Fruit fly (Drosophila melanogaster) whole organism, embryonic: ENCODE measurements around the gene CG18081.

Experiments used
- Asciz ChIP-seq: fragments of 200-800 bp; sonication (Bioruptor generic); optimal IDR thresholded peaks from 2 replicates; lab custom pipeline; 2017; ENCODE audit warnings: missing biosample characterization, mild to moderate bottlenecking, missing genetic modification characterization, missing genetic modification reagents
- B-H1 ChIP-seq: fragments of 200-800 bp; sonication (Bioruptor generic); IDR thresholded peaks from 3 replicates; pipeline ENCODE4 v1.3.6; 2022; ENCODE audit warnings: missing biosample characterization, missing genetic modification characterization
- CG12155 ChIP-seq: fragments of 200-800 bp; sonication (Bioruptor generic); optimal IDR thresholded peaks from 3 replicates; lab custom pipeline; 2016; ENCODE audit warnings: missing biosample characterization, missing genetic modification characterization
- CG15479 ChIP-seq: fragments of 200-800 bp; sonication (Bioruptor generic); optimal IDR thresholded peaks from 3 replicates; lab custom pipeline; 2019; ENCODE audit warnings: missing biosample characterization, mild to moderate bottlenecking, missing genetic modification characterization, moderate library complexity
- CG17328 ChIP-seq: fragments of 200-800 bp; sonication (Bioruptor generic); IDR thresholded peaks from 2 replicates; pipeline ENCODE4 v1.3.6; 2022; ENCODE audit warnings: missing biosample characterization, missing genetic modification characterization
- CG17612 ChIP-seq: fragments of 200-800 bp; sonication (Bioruptor generic); IDR thresholded peaks from 2 replicates; pipeline ENCODE4 v1.3.6; 2022; ENCODE audit warnings: missing biosample characterization, missing genetic modification characterization
- CG18011 ChIP-seq: fragments of 200-800 bp; sonication (Bioruptor generic); optimal IDR thresholded peaks from 2 replicates; lab custom pipeline; 2017; ENCODE audit warnings: missing biosample characterization, missing genetic modification characterization, mild to moderate bottlenecking, moderate library complexity, missing genotype
- CG2889 ChIP-seq: fragments of 200-800 bp; sonication (Bioruptor generic); IDR thresholded peaks from 3 replicates; pipeline ENCODE4 v1.3.6; 2022; ENCODE audit warnings: missing biosample characterization, missing genetic modification characterization
- CG42726 ChIP-seq: fragments of 200-800 bp; sonication (Bioruptor generic); IDR thresholded peaks from 2 replicates; pipeline ENCODE4 v1.3.6; 2022; ENCODE audit warnings: missing biosample characterization, missing genetic modification characterization; ENCODE audit not compliant: partially characterized antibody
- CG8290 ChIP-seq, 3 experiments: fragments of 200-800 bp; sonication (Bioruptor generic); optimal IDR thresholded peaks; 2 replicates each; lab custom pipeline; 2016 to 2019; ENCODE audit warnings: missing biosample characterization in 3 of 3, missing genetic modification characterization in 3 of 3, mild to moderate bottlenecking in 2 of 3, moderate library complexity in 1 of 3
- CG9727 ChIP-seq: fragments of 200-800 bp; sonication (Bioruptor generic); optimal IDR thresholded peaks from 3 replicates; lab custom pipeline; 2017; ENCODE audit warnings: missing biosample characterization, mild to moderate bottlenecking, missing genetic modification characterization
- CG9817 ChIP-seq: fragments of 200-800 bp; sonication (Bioruptor generic); optimal IDR thresholded peaks from 2 replicates; lab custom pipeline; 2018; ENCODE audit warnings: missing biosample characterization, mild to moderate bottlenecking, missing genetic modification characterization, moderate library complexity
- D ChIP-seq, 2 experiments: fragments of 200-800 bp in 1 of 2; fragments of >200 bp in 1 of 2; sonication (Bioruptor generic) in 1 of 2; optimal IDR thresholded peaks; 2 replicates in 1 of 2; 3 replicates in 1 of 2; lab custom pipeline; 2017; ENCODE audit warnings: mild to moderate bottlenecking in 1 of 2, missing biosample characterization in 1 of 2, missing genetic modification characterization in 1 of 2, missing genetic modification reagents in 1 of 2
- D19A ChIP-seq: fragments of 200-800 bp; optimal IDR thresholded peaks from 3 replicates; lab custom pipeline; 2019; ENCODE audit warnings: missing biosample characterization, mild to moderate bottlenecking, missing genetic modification characterization, moderate library complexity
- Dip2 ChIP-seq: fragments of 200-800 bp; sonication (Bioruptor generic); IDR thresholded peaks from 2 replicates; pipeline ENCODE4 v1.3.6; 2022; ENCODE audit warnings: missing biosample characterization, missing genetic modification characterization
- Doc2 ChIP-seq: fragments of 200-800 bp; sonication (Bioruptor generic); IDR thresholded peaks from 2 replicates; pipeline ENCODE4 v1.3.6; 2022; ENCODE audit warnings: missing biosample characterization, missing genetic modification characterization
- Elba2 ChIP-seq: fragments of 200-800 bp; sonication (Bioruptor generic); optimal IDR thresholded peaks from 3 replicates; lab custom pipeline; 2016; ENCODE audit warnings: missing biosample characterization, missing genetic modification characterization
- Gug ChIP-seq: fragments of 200-800 bp; sonication (Bioruptor generic); IDR thresholded peaks from 4 replicates; pipeline ENCODE4 v1.3.6; 2022; ENCODE audit warnings: missing biosample characterization, missing genetic modification characterization
- Kr ChIP-seq: fragments of 200-800 bp; sonication (Bioruptor generic); optimal IDR thresholded peaks from 2 replicates; lab custom pipeline; 2017; ENCODE audit warnings: missing biosample characterization, mild to moderate bottlenecking, missing genetic modification characterization
- Side ChIP-seq: fragments of 200-800 bp; sonication (Bioruptor generic); optimal IDR thresholded peaks from 2 replicates; lab custom pipeline; 2016; ENCODE audit warnings: missing biosample characterization, missing genetic modification characterization
- Xrp1 ChIP-seq: fragments of 200-800 bp; sonication (Bioruptor generic); IDR thresholded peaks from 2 replicates; pipeline ENCODE4 v1.3.6; 2022; ENCODE audit warnings: missing biosample characterization, missing genetic modification characterization
- ac ChIP-seq: fragments of 200-800 bp; sonication (Bioruptor generic); optimal IDR thresholded peaks from 3 replicates; lab custom pipeline; 2017; ENCODE audit warnings: missing biosample characterization, mild to moderate bottlenecking, missing genetic modification characterization
- bsh ChIP-seq, 2 experiments: fragments of 200-800 bp; sonication (Bioruptor generic); optimal IDR thresholded peaks; 2 replicates each; lab custom pipeline; 2017 to 2018; ENCODE audit warnings: mild to moderate bottlenecking in 2 of 2, missing biosample characterization in 2 of 2, missing genetic modification characterization in 2 of 2, moderate library complexity in 1 of 2
- cad ChIP-seq: fragments of >200 bp; optimal IDR thresholded peaks from 2 replicates; lab custom pipeline; 2017; ENCODE audit warnings: missing biosample characterization, missing genetic modification characterization
- dmrt99B ChIP-seq: fragments of 200-800 bp; sonication (Bioruptor generic); optimal IDR thresholded peaks from 2 replicates; lab custom pipeline; 2018; ENCODE audit warnings: missing biosample characterization, mild to moderate bottlenecking, missing genetic modification characterization, moderate library complexity
- gt ChIP-seq: fragments of 200-800 bp; sonication (Bioruptor generic); IDR thresholded peaks from 2 replicates; pipeline ENCODE4 v1.3.6; 2022; ENCODE audit warnings: missing biosample characterization, missing genetic modification characterization
- hbn ChIP-seq: fragments of 200-800 bp; sonication (Bioruptor generic); IDR thresholded peaks from 2 replicates; pipeline ENCODE4 v1.3.6; 2022; ENCODE audit warnings: missing biosample characterization, missing genetic modification characterization; ENCODE audit not compliant: partially characterized antibody
- insv ChIP-seq, 2 experiments: fragments of 200-800 bp; sonication (Bioruptor generic); optimal IDR thresholded peaks; 3 replicates each; lab custom pipeline; 2016 to 2018; ENCODE audit warnings: missing biosample characterization in 2 of 2, missing genetic modification characterization in 2 of 2
- kay ChIP-seq: fragments of 200-800 bp; sonication (Bioruptor generic); optimal IDR thresholded peaks from 2 replicates; lab custom pipeline; 2016; ENCODE audit warnings: missing biosample characterization, missing genetic modification characterization
- knrl ChIP-seq: fragments of 200-800 bp; sonication (Bioruptor generic); IDR thresholded peaks from 3 replicates; pipeline ENCODE4 v1.3.6; 2022; ENCODE audit warnings: missing biosample characterization, missing genetic modification characterization; ENCODE audit not compliant: partially characterized antibody
- mam ChIP-seq: fragments of 200-800 bp; sonication (Bioruptor generic); optimal IDR thresholded peaks from 3 replicates; lab custom pipeline; 2016; ENCODE audit warnings: missing biosample characterization, missing genetic modification characterization
- odd ChIP-seq: fragments of 200-800 bp; sonication (Bioruptor generic); optimal IDR thresholded peaks from 2 replicates; lab custom pipeline; 2017; ENCODE audit warnings: missing biosample characterization, mild to moderate bottlenecking, missing genetic modification characterization
- prd ChIP-seq, 3 experiments: fragments of >200 bp in 2 of 3; fragments of 200-800 bp in 1 of 3; sonication (Bioruptor generic) in 1 of 3; optimal IDR thresholded peaks in 2 of 3; IDR thresholded peaks in 1 of 3; 2 replicates in 2 of 3; 3 replicates in 1 of 3; pipeline versions ENCODE4 v1.3.6 to Lab custom; 2017 to 2022; ENCODE audit warnings: missing biosample characterization in 1 of 3, missing genetic modification characterization in 1 of 3
- pros ChIP-seq: fragments of 200-800 bp; sonication (Bioruptor generic); optimal IDR thresholded peaks from 3 replicates; lab custom pipeline; 2019; ENCODE audit warnings: missing biosample characterization, mild to moderate bottlenecking, missing genetic modification characterization, moderate library complexity
- ro ChIP-seq: fragments of 200-800 bp; sonication (Bioruptor generic); IDR thresholded peaks from 2 replicates; pipeline ENCODE4 v1.3.6; 2022; ENCODE audit warnings: missing biosample characterization, missing genetic modification characterization
- row ChIP-seq: fragments of 200-800 bp; sonication (Bioruptor generic); IDR thresholded peaks from 3 replicates; pipeline ENCODE4 v1.3.6; 2022; ENCODE audit warnings: missing biosample characterization, missing genetic modification characterization
- salm ChIP-seq: fragments of 200-800 bp; sonication (Bioruptor generic); optimal IDR thresholded peaks from 2 replicates; lab custom pipeline; 2018; ENCODE audit warnings: missing biosample characterization, mild to moderate bottlenecking, missing genetic modification characterization
- sna ChIP-seq: fragments of 200-800 bp; sonication (Bioruptor generic); IDR thresholded peaks from 2 replicates; pipeline ENCODE4 v1.3.6; 2022; ENCODE audit warnings: missing biosample characterization, missing genetic modification characterization; ENCODE audit not compliant: partially characterized antibody
- tll ChIP-seq, 2 experiments: fragments of 200-800 bp in 1 of 2; fragments of >200 bp in 1 of 2; sonication (Bioruptor generic) in 1 of 2; optimal IDR thresholded peaks; 2 replicates each; lab custom pipeline; 2017 to 2019; ENCODE audit warnings: missing biosample characterization in 2 of 2, missing genetic modification characterization in 2 of 2, mild to moderate bottlenecking in 1 of 2, moderate library complexity in 1 of 2
- twi ChIP-seq: fragments of 200-800 bp; optimal IDR thresholded peaks from 2 replicates; lab custom pipeline; 2019; ENCODE audit warnings: missing biosample characterization, mild to moderate bottlenecking, missing genetic modification characterization, moderate library complexity
- zen ChIP-seq: fragments of 200-800 bp; sonication (Bioruptor generic); optimal IDR thresholded peaks from 3 replicates; lab custom pipeline; 2018; ENCODE audit warnings: missing biosample characterization, mild to moderate bottlenecking, missing genetic modification characterization, moderate library complexity

Gene CG18081

DNA sequence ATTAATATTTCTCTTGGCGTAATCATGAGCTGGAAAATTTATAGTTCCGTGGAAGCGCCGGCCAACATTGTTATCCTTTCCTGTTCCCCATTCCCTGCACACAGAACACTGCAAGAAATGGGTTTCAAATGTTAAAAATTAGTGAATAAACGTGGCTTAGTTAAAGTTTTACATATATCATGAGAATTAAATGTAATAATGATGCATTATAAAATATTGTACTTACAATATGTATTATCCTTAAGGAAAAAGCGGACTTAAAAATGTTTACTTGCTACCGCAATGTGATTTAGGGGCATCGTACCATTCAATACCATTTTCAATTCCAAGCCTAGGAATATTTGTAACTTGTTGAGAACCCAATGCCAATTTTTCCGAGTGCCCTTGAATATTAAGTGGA lies 32.5 kb downstream of the CG18081 start (continued):
- peak; percentile 20 for TF ChIP-seq D19A (tag; lab: Kevin White, UChicago)
- TF ChIP-seq Xrp1 (GFP tag; lab: Robert Waterston, UW) = 0 out of 2 replicates have a peak, but pooled peaks have one; percentile 35
- peak; percentile 29 for TF ChIP-seq CG9727
- TF ChIP-seq pros (GFP tag; lab: Kevin White, UChicago) = no peak
- TF ChIP-seq CG17328 (GFP tag; lab: Robert Waterston, UW) = no peak
- TF ChIP-seq Gug (GFP tag; lab: Robert Waterston, UW) = no peak
- TF ChIP-seq salm = no peak
- TF ChIP-seq mam = no peak
- TF ChIP-seq CG8290 (GFP tag; optimal IDR thresholded peaks at IDR 0.05; lab: Kevin White, UChicago) = no peak
- no peak for TF ChIP-seq CG8290 (tag; optimal IDR thresholded peaks at IDR 0.05; lab: Kevin White, UChicago)

DNA sequence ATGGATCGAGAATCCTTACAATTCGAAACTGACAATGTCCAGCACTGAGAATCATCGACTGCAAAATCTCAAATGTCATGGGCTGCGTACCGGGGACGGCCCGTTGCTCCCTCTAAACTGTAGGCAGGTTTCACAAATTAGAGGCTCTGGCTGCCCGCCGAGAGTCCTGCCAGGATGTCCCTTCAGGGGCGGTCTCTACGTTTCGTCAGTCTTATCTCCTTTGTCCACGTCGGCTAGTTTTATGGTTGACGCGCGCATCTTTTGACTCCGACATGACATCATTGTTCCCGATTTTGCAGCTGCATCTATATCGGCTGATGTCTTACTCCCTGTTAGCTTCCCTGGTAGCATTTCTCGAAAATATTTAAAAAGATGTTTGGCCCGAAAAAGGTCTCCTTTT lies 33.1 kb downstream of the CG18081 start:
- no peak for TF ChIP-seq row (GFP tag; lab: Robert Waterston, UW)
- TF ChIP-seq CG12155 (GFP tag; lab: Kevin White, UChicago) = no peak
- TF ChIP-seq CG15479 (GFP tag; lab: Kevin White, UChicago) = peak; percentile 4
- TF ChIP-seq tll (GFP tag; optimal IDR thresholded peaks at IDR 0.05; lab: Kevin White, UChicago) = peak in 1 of 2 experiments; percentile 73
- TF ChIP-seq gt = 0 out of 2 replicates have a peak, but pooled peaks have one; percentile 12
- no peak for TF ChIP-seq CG17612 (GFP tag; lab: Robert Waterston, UW)
- TF ChIP-seq Side (GFP tag; lab: Kevin White, UChicago) = no peak
- no peak for TF ChIP-seq B-H1 (GFP tag; lab: Robert Waterston, UW)
- peak; percentile 80 for TF ChIP-seq ac (GFP tag; lab: Kevin White, UChicago)
- TF ChIP-seq Asciz (GFP tag; lab: Kevin White, UChicago) = no peak
- TF ChIP-seq Elba2 (GFP tag; lab: Kevin White, UChicago) = no peak
- TF ChIP-seq zen (tag; lab: Kevin White, UChicago) = peak; percentile 90
- TF ChIP-seq CG9817 (tag; lab: Kevin White, UChicago) = no peak
- TF ChIP-seq Kr = peak; percentile 10
- TF ChIP-seq Dip2 (GFP tag; lab: Robert Waterston, UW) = no peak
- no peak for TF ChIP-seq bsh (GFP tag; optimal IDR thresholded peaks at IDR 0.05; lab: Kevin White, UChicago)
- no peak for TF ChIP-seq sna
- TF ChIP-seq D (optimal IDR thresholded peaks at IDR 0.05; lab: Kevin White, UChicago) = peak; percentile 94
- TF ChIP-seq D (GFP tag; optimal IDR thresholded peaks at IDR 0.05; lab: Kevin White, UChicago) = no peak
- TF ChIP-seq odd (GFP tag; lab: Kevin White, UChicago) = peak; percentile 19
- no peak for TF ChIP-seq dmrt99B
- no peak for TF ChIP-seq CG18011 (GFP tag; lab: Kevin White, UChicago)
- 0 out of 3 replicates have a peak, but pooled peaks have one; percentile 15 for TF ChIP-seq CG2889
- no peak for TF ChIP-seq knrl
- no peak for TF ChIP-seq CG42726
- TF ChIP-seq insv (GFP tag; optimal IDR thresholded peaks at IDR 0.05; lab: Kevin White, UChicago) = no peak
- TF ChIP-seq kay (GFP tag; lab: Kevin White, UChicago) = no peak
- TF ChIP-seq hbn (GFP tag; lab: Robert Waterston, UW) = no peak
- no peak for TF ChIP-seq ro (GFP tag; lab: Robert Waterston, UW)
- no peak for TF ChIP-seq prd (optimal IDR thresholded peaks at IDR 0.05; lab: Kevin White, UChicago)
- TF ChIP-seq prd (GFP tag; IDR thresholded peaks at IDR 0.05; lab: Robert Waterston, UW) = peak; percentile 37; the same call in 1 of the 3 replicates
- no peak for TF ChIP-seq Doc2 (GFP tag; lab: Robert Waterston, UW)
- peak; percentile 62 for TF ChIP-seq twi (tag; lab: Kevin White, UChicago)
- TF ChIP-seq cad = peak; percentile 80
